Fruit fly (Drosophila melanogaster): ENCODE data around the gene beg.
A peak's percentile ranks its signal among the peaks of the same experiment; 100 is the strongest.

The beg gene

DNA sequence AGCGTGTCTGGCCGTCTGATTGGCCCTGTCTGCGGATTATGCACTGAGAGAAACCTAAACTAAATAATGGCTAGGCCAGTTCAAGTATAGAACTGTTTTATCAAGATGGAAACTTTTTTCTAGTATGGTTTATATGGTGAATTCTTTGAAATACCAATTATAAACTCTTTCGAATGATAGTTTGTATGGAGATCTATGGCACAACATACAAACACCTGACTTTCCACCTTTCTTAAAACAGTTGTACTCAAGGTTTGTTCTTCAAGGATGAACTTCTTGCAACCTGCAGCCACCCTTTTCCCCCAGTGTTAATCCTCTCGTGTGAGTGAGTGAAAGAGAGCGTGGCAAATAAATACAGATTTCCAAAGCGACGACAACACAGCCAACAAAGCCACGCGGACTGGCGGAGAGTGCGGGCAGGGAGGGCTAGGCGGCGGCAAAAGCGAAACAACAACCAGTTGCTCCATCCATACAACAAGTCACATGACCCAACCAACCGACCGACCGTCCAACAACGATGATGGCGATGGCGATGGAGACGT lies 31.2 kb upstream of the beg start (continued):
- TF ChIP-seq pita (GFP tag; optimal IDR thresholded peaks at IDR 0.05) (no peak), CG7556 (GFP tag; optimal IDR thresholded peaks at IDR 0.05) (peak; percentile 93), grau (tag; optimal IDR thresholded peaks at IDR 0.05) (peak; percentile 91), vvl (GFP tag; IDR thresholded peaks at IDR 0.05) (peak; percentile 80), Doc2 (GFP tag; IDR thresholded peaks at IDR 0.05) (peak; percentile 50; the same call in 1 of the 2 replicates), Mad (GFP tag; optimal IDR thresholded peaks at IDR 0.05) (peak; percentile 69), CG10979 (tag; optimal IDR thresholded peaks at IDR 0.05) (peak; percentile 79), lov (optimal IDR thresholded peaks at IDR 0.05) (no peak), lov (GFP tag; IDR thresholded peaks at IDR 0.05) (no peak; the same call in 2 of the 3 replicates), ewg (GFP tag; optimal IDR thresholded peaks at IDR 0.05) (peak; percentile 73), CG32767 (GFP tag; IDR thresholded peaks at IDR 0.05) (peak; percentile 89), Spps (tag; optimal IDR thresholded peaks at IDR 0.05) (peak; percentile 22), esg (GFP tag; conservative IDR thresholded peaks at IDR 0.05) (peak; percentile 92), HLH3B (GFP tag; IDR thresholded peaks at IDR 0.05) (peak; percentile 88), CG3065 (GFP tag; optimal IDR thresholded peaks at IDR 0.05) (peak; percentile 60), unc-4 (GFP tag; IDR thresholded peaks at IDR 0.05; ENCODE audit: partially characterized antibody) (no peak), p53 (GFP tag; optimal IDR thresholded peaks at IDR 0.05) (peak; percentile 83), CG5953 (GFP tag; IDR thresholded peaks at IDR 0.05) (peak; percentile 72), ftz-f1 (GFP tag; optimal IDR thresholded peaks at IDR 0.05) (no peak), Ptx1 (GFP tag; IDR thresholded peaks at IDR 0.05) (peak; percentile 90), CG11093 (GFP tag; IDR thresholded peaks at IDR 0.05) (peak; percentile 86), pros (GFP tag; optimal IDR thresholded peaks at IDR 0.05) (no peak), zfh1 (GFP tag; IDR thresholded peaks at IDR 0.05) (peak; percentile 82), Fer2 (tag; optimal IDR thresholded peaks at IDR 0.05) (no peak), wdn (GFP tag; IDR thresholded peaks at IDR 0.05) (peak; percentile 63), CG1832 (GFP tag; optimal IDR thresholded peaks at IDR 0.05) (peak; percentile 28), HLHmδ (GFP tag; optimal IDR thresholded peaks at IDR 0.05) (peak; percentile 15), seq (GFP tag; IDR thresholded peaks at IDR 0.05) (peak; percentile 88), CG13296 (GFP tag; optimal IDR thresholded peaks at IDR 0.05) (peak; percentile 34), CG12219 (GFP tag; optimal IDR thresholded peaks at IDR 0.05) (peak; percentile 87), CG14710 (tag; optimal IDR thresholded peaks at IDR 0.05) (peak; percentile 63), Eip74EF (GFP tag; optimal IDR thresholded peaks at IDR 0.05) (peak in 1 of 2 experiments; percentile 82), HLH4C (GFP tag; IDR thresholded peaks at IDR 0.05; ENCODE audit: partially characterized antibody) (no peak), CG10462 (GFP tag; optimal IDR thresholded peaks at IDR 0.05) (peak; percentile 48), Fer1 (GFP tag; optimal IDR thresholded peaks at IDR 0.05) (peak; percentile 87), B-H2 (GFP tag; optimal IDR thresholded peaks at IDR 0.05) (no peak), Rx (GFP tag; IDR thresholded peaks at IDR 0.05) (peak; percentile 80), pb (GFP tag; optimal IDR thresholded peaks at IDR 0.05) (peak; percentile 72), CG17186 (GFP tag; optimal IDR thresholded peaks at IDR 0.05) (peak; percentile 70), CG12236 (GFP tag; optimal IDR thresholded peaks at IDR 0.05) (peak; percentile 85), schlank (tag; optimal IDR thresholded peaks at IDR 0.05) (peak; percentile 71), CG4424 (GFP tag; optimal IDR thresholded peaks at IDR 0.05) (peak; percentile 85), scrt (GFP tag; optimal IDR thresholded peaks at IDR 0.05) (peak; percentile 47), CG3995 (GFP tag; optimal IDR thresholded peaks at IDR 0.05) (peak; percentile 7), B-H1 (GFP tag; IDR thresholded peaks at IDR 0.05) (peak; percentile 73), dimm (GFP tag; IDR thresholded peaks at IDR 0.05) (peak; percentile 73), bsh (GFP tag; optimal IDR thresholded peaks at IDR 0.05) (peak; percentile 77 to 79), wek (GFP tag; optimal IDR thresholded peaks at IDR 0.05) (peak; percentile 38), dm (GFP tag; optimal IDR thresholded peaks at IDR 0.05) (peak; percentile 73), eve (GFP tag; optimal IDR thresholded peaks at IDR 0.05) (peak in 1 of 2 experiments; percentile 78)

All from whole organism, embryonic.